Worm (Caenorhabditis elegans): Measurements from ENCODE around the gene str-243.

DNA sequence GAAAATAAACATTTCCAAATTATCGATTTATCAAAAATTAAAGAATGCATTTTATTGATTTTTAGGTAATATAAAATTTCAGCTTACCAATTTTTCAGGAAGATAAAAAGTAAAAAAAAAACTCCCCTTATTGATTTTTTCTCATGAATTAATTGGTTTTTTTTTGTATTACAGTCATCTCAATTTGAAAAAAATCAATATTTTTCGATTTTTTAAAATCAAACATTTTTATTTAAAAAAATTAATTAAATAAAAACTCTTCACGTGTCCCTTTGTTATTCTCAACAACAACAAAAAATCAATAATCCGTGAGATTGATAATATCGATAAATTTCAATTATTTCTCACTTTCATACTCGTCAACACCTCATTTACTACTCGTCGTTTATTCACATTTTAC, 27.3 kb upstream of the str-243 start, which contains the start of gene C38C3.3:
- no peak for TF ChIP-seq nhr-237 (tag; optimal IDR thresholded peaks at IDR 0.05)
- TF ChIP-seq jun-1 (tag; optimal IDR thresholded peaks at IDR 0.05), result no peak
- TF ChIP-seq nhr-28 (tag; optimal IDR thresholded peaks at IDR 0.05), result no peak
- no peak for TF ChIP-seq ceh-82 (tag; optimal IDR thresholded peaks at IDR 0.05)
- TF ChIP-seq lin-13 (GFP tag; optimal IDR thresholded peaks at IDR 0.05), result no peak
- TF ChIP-seq egl-27 (tag; optimal IDR thresholded peaks at IDR 0.05), result no peak
- TF ChIP-seq F37D6.2 (tag; optimal IDR thresholded peaks at IDR 0.05), result no peak
- TF ChIP-seq nhr-76 (tag; optimal IDR thresholded peaks at IDR 0.05), result no peak
- no peak for TF ChIP-seq set-16 (GFP tag; IDR thresholded peaks at IDR 0.05)
- TF ChIP-seq unc-62 (GFP tag; optimal IDR thresholded peaks at IDR 0.05 in 1 of 2), result no peak
- no peak for TF ChIP-seq unc-62 (tag; optimal IDR thresholded peaks at IDR 0.05)
- TF ChIP-seq madf-5 (GFP tag; IDR thresholded peaks at IDR 0.05), result no peak
- TF ChIP-seq dve-1 (tag; optimal IDR thresholded peaks at IDR 0.05; ENCODE audit: insufficient read depth), result no peak
- no peak for TF ChIP-seq ceh-44 (GFP tag; IDR thresholded peaks at IDR 0.05)

All from whole organism, L4 larva.